Worm (Caenorhabditis elegans) whole organism, early embryonic: ENCODE data around the gene C13A2.7.

Experiments
- B0310.2 ChIP-seq: sonication (generic microtip); optimal IDR thresholded peaks from 2 replicates; lab custom pipeline; 2016; ENCODE audit warnings: mild to moderate bottlenecking, missing genetic modification characterization, missing compliant biosample characterization
- F13C5.2 ChIP-seq: sonication (generic microtip); optimal IDR thresholded peaks from 2 replicates; lab custom pipeline; 2017; ENCODE audit warnings: mild to moderate bottlenecking, missing genetic modification characterization, inconsistent platforms, missing compliant biosample characterization
- aly-1 ChIP-seq: sonication (generic microtip); optimal IDR thresholded peaks from 2 replicates; lab custom pipeline; 2016; ENCODE audit warnings: missing genetic modification characterization, missing compliant biosample characterization
- ama-1 ChIP-seq: fragments of 150-350 bp; optimal IDR thresholded peaks from 2 replicates; lab custom pipeline; 2014
- ceh-13 ChIP-seq: fragments of 200-800 bp; sonication (Bioruptor generic); optimal IDR thresholded peaks from 2 replicates; lab custom pipeline; 2018; ENCODE audit warnings: mild to moderate bottlenecking, missing genetic modification characterization, missing compliant biosample characterization
- ceh-36 ChIP-seq: sonication (generic microtip); optimal IDR thresholded peaks from 2 replicates; lab custom pipeline; 2016; ENCODE audit warnings: missing genetic modification characterization, inconsistent platforms, missing compliant biosample characterization
- ets-7 ChIP-seq: sonication (generic microtip); optimal IDR thresholded peaks from 2 replicates; lab custom pipeline; 2016; ENCODE audit warnings: missing genotype, missing genetic modification characterization, missing compliant biosample characterization
- flt-1 ChIP-seq: fragments of 200-800 bp; sonication (Bioruptor generic); IDR thresholded peaks from 2 replicates; pipeline ENCODE4 v1.3.6; 2022; ENCODE audit warnings: missing genetic modification characterization, missing compliant biosample characterization
- hmbx-1 ChIP-seq: sonication (generic microtip); optimal IDR thresholded peaks from 2 replicates; lab custom pipeline; 2016; ENCODE audit warnings: mild to moderate bottlenecking, missing genetic modification characterization, missing compliant biosample characterization
- hmg-4 ChIP-seq: fragments of 200-800 bp; sonication (Bioruptor generic); optimal IDR thresholded peaks from 2 replicates; lab custom pipeline; 2018; ENCODE audit warnings: mild to moderate bottlenecking, missing genetic modification characterization, missing compliant biosample characterization
- hnd-1 ChIP-seq: sonication (generic microtip); optimal IDR thresholded peaks from 2 replicates; lab custom pipeline; 2016; ENCODE audit warnings: missing genetic modification characterization, missing compliant biosample characterization
- pes-1 ChIP-seq: fragments of 200-800 bp; sonication (Bioruptor generic); IDR thresholded peaks from 2 replicates; pipeline ENCODE4 v1.3.6; 2022; ENCODE audit warnings: missing genetic modification reagents, missing genetic modification characterization, missing compliant biosample characterization
- scrt-1 ChIP-seq: fragments of 200-800 bp; sonication (Bioruptor generic); IDR thresholded peaks from 2 replicates; pipeline ENCODE4 v1.3.6; 2022; ENCODE audit warnings: missing genetic modification characterization, missing compliant biosample characterization
- sea-1 ChIP-seq: fragments of 200-800 bp; sonication (Bioruptor generic); conservative IDR thresholded peaks from 2 replicates; pipeline ENCODE4 v1.3.6; 2022; ENCODE audit warnings: missing genetic modification characterization, missing compliant biosample characterization
- tbx-11 ChIP-seq: fragments of 200-800 bp; sonication (Bioruptor generic); IDR thresholded peaks from 2 replicates; pipeline ENCODE4 v1.3.6; 2022; ENCODE audit warnings: missing genetic modification characterization, missing compliant biosample characterization
- tbx-37 ChIP-seq: fragments of 200-800 bp; sonication (Bioruptor generic); conservative IDR thresholded peaks from 2 replicates; pipeline ENCODE4 v1.3.6; 2022; ENCODE audit warnings: missing genetic modification reagents, missing genetic modification characterization, missing compliant biosample characterization
- tra-4 ChIP-seq: sonication (generic microtip); optimal IDR thresholded peaks from 2 replicates; lab custom pipeline; 2017; ENCODE audit warnings: missing genetic modification characterization, missing compliant biosample characterization

Gene C13A2.7

ce11 chrV:7266021-7266420 lies at the start of gene C13A2.7:
Gene C13A2.7 (plus strand): TSS chrV:7266321.
- no peak for TF ChIP-seq hmbx-1 (tag; lab: Kevin White, UChicago)
- no peak for TF ChIP-seq hmg-4 (GFP tag; lab: Kevin White, UChicago)
- TF ChIP-seq aly-1 (tag; lab: Kevin White, UChicago): no peak
- TF ChIP-seq tbx-11: no peak
- no peak for TF ChIP-seq tbx-37 (GFP tag; lab: Robert Waterston, UW)
- TF ChIP-seq ets-7 (tag; lab: Kevin White, UChicago): no peak
- TF ChIP-seq pes-1 (GFP tag; lab: Robert Waterston, UW): no peak
- no peak for TF ChIP-seq ceh-36 (tag; lab: Kevin White, UChicago)
- TF ChIP-seq F13C5.2 (tag; lab: Kevin White, UChicago): no peak
- TF ChIP-seq hnd-1: no peak
- no peak for TF ChIP-seq sea-1 (GFP tag; lab: Robert Waterston, UW)
- TF ChIP-seq ama-1: no peak
- no peak for TF ChIP-seq flt-1 (GFP tag; lab: Robert Waterston, UW)
- TF ChIP-seq scrt-1 (GFP tag; lab: Robert Waterston, UW): no peak

ce11 chrV:7218988-7219387 lies 47.1 kb upstream of the C13A2.7 start, which contains the start of gene C13F10.5:
Gene C13F10.5 (minus strand): TSS chrV:7219088.
- TF ChIP-seq ceh-36 (tag; lab: Kevin White, UChicago) (no peak), aly-1 (tag; lab: Kevin White, UChicago) (no peak), B0310.2 (tag; lab: Kevin White, UChicago) (no peak), hmbx-1 (tag; lab: Kevin White, UChicago) (no peak)

ce11 chrV:7220973-7221519 lies 45.1 kb upstream of the C13A2.7 start, which contains the start of the genes C13F10.8, C13F10.6 and kxd-1:
Gene C13F10.8 (minus strand): TSS chrV:7221023.
Gene C13F10.6 (minus strand): TSS chrV:7221039.
Gene kxd-1 (plus strand): TSS chrV:7221469.
- TF ChIP-seq hmg-4 (GFP tag; lab: Kevin White, UChicago) (peak; percentile 4), ceh-36 (tag; lab: Kevin White, UChicago) (no peak)

ce11 chrV:7223152-7223551 lies 43.0 kb upstream of the C13A2.7 start, which contains the start of gene C13F10.7:
Gene C13F10.7 (minus strand): TSS chrV:7223252.
- TF ChIP-seq tbx-37 (GFP tag; lab: Robert Waterston, UW) (no peak), ama-1 (no peak), scrt-1 (GFP tag; lab: Robert Waterston, UW) (no peak), hnd-1 (no peak), B0310.2 (tag; lab: Kevin White, UChicago) (no peak), hmbx-1 (tag; lab: Kevin White, UChicago) (no peak), ceh-36 (tag; lab: Kevin White, UChicago) (no peak), ceh-13 (GFP tag; lab: Kevin White, UChicago) (no peak), aly-1 (tag; lab: Kevin White, UChicago) (no peak), tbx-11 (no peak), pes-1 (GFP tag; lab: Robert Waterston, UW) (no peak), sea-1 (GFP tag; lab: Robert Waterston, UW) (no peak), F13C5.2 (tag; lab: Kevin White, UChicago) (no peak), ets-7 (tag; lab: Kevin White, UChicago) (no peak), flt-1 (GFP tag; lab: Robert Waterston, UW) (no peak), hmg-4 (GFP tag; lab: Kevin White, UChicago) (no peak), tra-4 (tag; lab: Kevin White, UChicago) (no peak)

ce11 chrV:7223941-7224340 lies 42.2 kb upstream of the C13A2.7 start, which contains the start of gene C13F10.1:
Gene C13F10.1 (plus strand): TSS chrV:7224078.
- TF ChIP-seq ama-1 (no peak), tbx-11 (no peak), hmg-4 (GFP tag; lab: Kevin White, UChicago) (no peak), ceh-36 (tag; lab: Kevin White, UChicago) (no peak), ceh-13 (GFP tag; lab: Kevin White, UChicago) (no peak), tbx-37 (GFP tag; lab: Robert Waterston, UW) (no peak), tra-4 (tag; lab: Kevin White, UChicago) (no peak), hmbx-1 (tag; lab: Kevin White, UChicago) (no peak), scrt-1 (GFP tag; lab: Robert Waterston, UW) (no peak), F13C5.2 (tag; lab: Kevin White, UChicago) (no peak), B0310.2 (tag; lab: Kevin White, UChicago) (no peak), flt-1 (GFP tag; lab: Robert Waterston, UW) (no peak), pes-1 (GFP tag; lab: Robert Waterston, UW) (no peak), aly-1 (tag; lab: Kevin White, UChicago) (no peak), sea-1 (GFP tag; lab: Robert Waterston, UW) (no peak), hnd-1 (no peak), ets-7 (tag; lab: Kevin White, UChicago) (no peak)

- TF ChIP-seq ama-1 (no peak), F13C5.2 (tag; lab: Kevin White, UChicago) (no peak), hmg-4 (GFP tag; lab: Kevin White, UChicago) (no peak), tbx-11 (no peak), hnd-1 (no peak), ceh-13 (GFP tag; lab: Kevin White, UChicago) (no peak), tra-4 (tag; lab: Kevin White, UChicago) (no peak), B0310.2 (tag; lab: Kevin White, UChicago) (no peak), aly-1 (tag; lab: Kevin White, UChicago) (no peak), ceh-36 (tag; lab: Kevin White, UChicago) (no peak), flt-1 (GFP tag; lab: Robert Waterston, UW) (no peak), scrt-1 (GFP tag; lab: Robert Waterston, UW) (no peak), sea-1 (GFP tag; lab: Robert Waterston, UW) (no peak), hmbx-1 (tag; lab: Kevin White, UChicago) (no peak), pes-1 (GFP tag; lab: Robert Waterston, UW) (no peak), ets-7 (tag; lab: Kevin White, UChicago) (no peak), tbx-37 (GFP tag; lab: Robert Waterston, UW) (no peak)
These were observed 41.8 kb upstream of the C13A2.7 start for ce11 chrV:7224353-7224752.
